Fruit fly (Drosophila melanogaster): Measurements from ENCODE around the gene CG42507.
A peak's percentile ranks its signal among the peaks of the same experiment; 100 is the strongest.

The CG42507 gene

DNA sequence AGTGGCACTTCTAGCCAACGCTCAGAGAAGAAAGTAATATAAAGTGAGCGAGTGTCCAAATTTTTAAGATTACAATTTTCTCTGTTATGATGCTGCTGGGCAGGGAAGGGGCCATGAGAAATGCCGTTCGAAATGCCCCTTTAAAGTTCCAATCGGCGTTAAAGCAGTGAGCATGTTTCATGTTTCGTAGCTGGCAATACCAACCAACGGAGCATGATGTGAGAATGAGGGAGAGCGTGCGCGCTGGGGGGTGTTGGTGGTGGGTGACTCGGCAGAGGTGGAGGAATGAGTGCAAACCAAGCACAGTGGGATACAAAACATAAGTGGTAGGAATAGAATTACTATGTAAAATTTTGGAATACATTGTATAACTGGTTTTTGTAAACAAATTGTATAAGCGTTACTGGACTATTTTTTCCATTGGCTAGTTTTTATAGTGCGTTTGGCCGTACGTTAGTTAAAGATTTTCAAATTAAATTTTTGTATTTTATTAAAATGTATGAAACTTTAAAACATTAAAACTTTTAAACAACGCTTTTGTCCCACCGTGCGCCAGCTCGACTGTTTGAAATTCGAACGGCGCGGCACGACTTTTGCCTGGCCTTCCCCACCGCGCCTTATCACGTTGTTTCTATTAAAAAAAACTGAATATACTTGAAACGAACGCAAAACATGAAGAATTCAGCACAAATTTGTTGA is 1.5 kb upstream of the CG42507 start:
- TF ChIP-seq brk (GFP tag; optimal IDR thresholded peaks at IDR 0.05), result peak; percentile 95
- TF ChIP-seq usp (GFP tag; optimal IDR thresholded peaks at IDR 0.05), result peak; percentile 22
- TF ChIP-seq tai (GFP tag; optimal IDR thresholded peaks at IDR 0.05), result peak; percentile 98
- TF ChIP-seq CrebA (GFP tag; optimal IDR thresholded peaks at IDR 0.05; ENCODE audit: borderline replicate concordance), result peak; percentile 95
- peak; percentile 99 for TF ChIP-seq OdsH (GFP tag; optimal IDR thresholded peaks at IDR 0.05)
- TF ChIP-seq rgr (GFP tag; optimal IDR thresholded peaks at IDR 0.05), result peak; percentile 99
- peak; percentile 98 for TF ChIP-seq Dfd (GFP tag; optimal IDR thresholded peaks at IDR 0.05)
- no peak for TF ChIP-seq pan (optimal IDR thresholded peaks at IDR 0.05)
- peak; percentile 100 for TF ChIP-seq HLH106 (tag; optimal IDR thresholded peaks at IDR 0.05)
- peak; percentile 92 for TF ChIP-seq Mio (GFP tag; optimal IDR thresholded peaks at IDR 0.05)
- peak; percentile 99 for TF ChIP-seq sage (GFP tag; optimal IDR thresholded peaks at IDR 0.05)
- TF ChIP-seq CG9705 (GFP tag; optimal IDR thresholded peaks at IDR 0.05), result peak; percentile 99
- TF ChIP-seq sv (GFP tag; optimal IDR thresholded peaks at IDR 0.05), result peak; percentile 99
- no peak for TF ChIP-seq Myc (optimal IDR thresholded peaks at IDR 0.05)
- no peak for TF ChIP-seq Vsx2 (GFP tag; optimal IDR thresholded peaks at IDR 0.05; ENCODE audit: partially characterized antibody)
- peak; percentile 90 to 100 for TF ChIP-seq foxo (GFP tag; optimal IDR thresholded peaks at IDR 0.05)
- peak; percentile 99 for TF ChIP-seq woc (GFP tag; optimal IDR thresholded peaks at IDR 0.05)
- peak; percentile 99 for TF ChIP-seq ey (GFP tag; optimal IDR thresholded peaks at IDR 0.05)
- peak; percentile 99 for TF ChIP-seq br (GFP tag; optimal IDR thresholded peaks at IDR 0.05)
- peak; percentile 52 for TF ChIP-seq dl (GFP tag; optimal IDR thresholded peaks at IDR 0.05; ENCODE audit: insufficient read depth in 1 of 2, partially characterized antibody in 2 of 2)
- no peak for TF ChIP-seq N (GFP tag; optimal IDR thresholded peaks at IDR 0.05)
- TF ChIP-seq jim (GFP tag; optimal IDR thresholded peaks at IDR 0.05), result peak; percentile 73
- TF ChIP-seq Hr78 (GFP tag; optimal IDR thresholded peaks at IDR 0.05), result no peak
- TF ChIP-seq Dif (GFP tag; optimal IDR thresholded peaks at IDR 0.05; ENCODE audit: partially characterized antibody), result peak; percentile 32
- TF ChIP-seq Hnf4 (GFP tag; optimal IDR thresholded peaks at IDR 0.05), result peak; percentile 97
- peak; percentile 99 for TF ChIP-seq psq (GFP tag; optimal IDR thresholded peaks at IDR 0.05)
- TF ChIP-seq Jra (GFP tag; optimal IDR thresholded peaks at IDR 0.05), result peak; percentile 97
- peak; percentile 99 for TF ChIP-seq dmrt93B (GFP tag; optimal IDR thresholded peaks at IDR 0.05)
- TF ChIP-seq dsf (GFP tag; optimal IDR thresholded peaks at IDR 0.05; ENCODE audit: borderline replicate concordance), result peak; percentile 93
- peak; percentile 99 for TF ChIP-seq h (GFP tag; optimal IDR thresholded peaks at IDR 0.05)
- TF ChIP-seq CG32264 (GFP tag; optimal IDR thresholded peaks at IDR 0.05), result peak; percentile 95
- TF ChIP-seq Hr83 (GFP tag; optimal IDR thresholded peaks at IDR 0.05; ENCODE audit: poor library complexity, severe bottlenecking), result no peak
- peak; percentile 99 for TF ChIP-seq fru (GFP tag; optimal IDR thresholded peaks at IDR 0.05)
- no peak for TF ChIP-seq lola (GFP tag; optimal IDR thresholded peaks at IDR 0.05)
- peak; percentile 99 for TF ChIP-seq Sp1 (GFP tag; optimal IDR thresholded peaks at IDR 0.05)
- no peak for TF ChIP-seq Abd-B (GFP tag; optimal IDR thresholded peaks at IDR 0.05)
- TF ChIP-seq GATAd (GFP tag; optimal IDR thresholded peaks at IDR 0.05), result peak; percentile 91
- TF ChIP-seq Rel (GFP tag; optimal IDR thresholded peaks at IDR 0.05), result peak; percentile 95
- TF ChIP-seq Rel (tag; optimal IDR thresholded peaks at IDR 0.05), result peak; percentile 96

DNA sequence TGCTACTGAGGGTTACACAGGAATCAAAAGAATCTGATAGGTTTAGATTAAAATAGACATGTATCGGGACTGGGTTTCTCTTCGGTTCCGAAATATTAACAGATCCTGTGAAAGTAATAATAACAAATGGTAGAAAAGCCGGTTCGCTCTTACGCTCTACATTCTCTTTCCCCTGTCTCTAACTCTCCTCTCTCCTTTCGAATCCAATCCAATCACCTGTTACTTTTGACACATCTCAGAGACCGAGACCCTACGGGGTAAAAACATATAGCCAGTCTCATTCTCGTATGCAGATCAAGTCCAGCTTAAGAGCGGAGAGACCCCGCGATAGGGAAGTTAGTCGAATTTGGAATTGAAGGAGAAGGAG is 951 bp upstream of the CG42507 start:
- TF ChIP-seq Dif (GFP tag; optimal IDR thresholded peaks at IDR 0.05; ENCODE audit: partially characterized antibody) (peak; percentile 28), Hr78 (GFP tag; optimal IDR thresholded peaks at IDR 0.05) (no peak), dl (GFP tag; optimal IDR thresholded peaks at IDR 0.05; ENCODE audit: insufficient read depth in 1 of 2, partially characterized antibody in 2 of 2) (peak in 1 of 2 experiments; percentile 20)
